Worm (Caenorhabditis elegans): ENCODE results near the gene eif-3.G.

Gene eif-3.G

ce11 chrII:8481033-8481708 is 38.6 kb downstream of the eif-3.G start:
- TF ChIP-seq Y79H2A.3 (GFP tag; conservative IDR thresholded peaks at IDR 0.05) (no peak), chd-7 (tag; optimal IDR thresholded peaks at IDR 0.05) (peak; percentile 23), hsf-1 (GFP tag; IDR thresholded peaks at IDR 0.05) (peak; percentile 81), Y53G8AR.9 (GFP tag; conservative IDR thresholded peaks at IDR 0.05) (0 out of 2 replicates have a peak, but pooled peaks have one; percentile 16), pbrm-1 (GFP tag; IDR thresholded peaks at IDR 0.05) (0 out of 2 replicates have a peak, but pooled peaks have one; percentile 26), F23B12.7 (tag; optimal IDR thresholded peaks at IDR 0.05; ENCODE audit: insufficient read depth) (peak; percentile 19), mxl-1 (tag; optimal IDR thresholded peaks at IDR 0.05) (no peak), K11D2.4 (GFP tag; IDR thresholded peaks at IDR 0.05) (peak; percentile 12; the same call in 1 of the 2 replicates), Y53F4B.3 (GFP tag; IDR thresholded peaks at IDR 0.05) (no peak), gei-17 (GFP tag; optimal IDR thresholded peaks at IDR 0.05) (peak; percentile 3), cebp-1 (GFP tag; IDR thresholded peaks at IDR 0.05) (no peak), cebp-1 (tag; optimal IDR thresholded peaks at IDR 0.05) (peak; percentile 31), K12H6.12 (tag; optimal IDR thresholded peaks at IDR 0.05) (peak; percentile 18), let-526 (GFP tag; IDR thresholded peaks at IDR 0.05) (0 out of 2 replicates have a peak, but pooled peaks have one; percentile 6), F39B2.1 (GFP tag; IDR thresholded peaks at IDR 0.05) (no peak)

ce11 chrII:8481731-8482253 is 39.2 kb downstream of the eif-3.G start, which contains the start of gene M05D6.5:
Gene M05D6.5 (minus strand): TSS chrII:8482203.
- 0 out of 2 replicates have a peak, but pooled peaks have one; percentile 13 for TF ChIP-seq Y53G8AR.9 (GFP tag; conservative IDR thresholded peaks at IDR 0.05)
- no peak for TF ChIP-seq nfya-2 (GFP tag; IDR thresholded peaks at IDR 0.05)
- no peak for TF ChIP-seq D2030.7 (GFP tag; IDR thresholded peaks at IDR 0.05)
- no peak for TF ChIP-seq xnd-1 (tag; optimal IDR thresholded peaks at IDR 0.05)
- peak; percentile 83 for TF ChIP-seq ama-1 (optimal IDR thresholded peaks at IDR 0.05)
- no peak for TF ChIP-seq ama-1 (GFP tag; optimal IDR thresholded peaks at IDR 0.05)
- TF ChIP-seq lin-26 (GFP tag; IDR thresholded peaks at IDR 0.05): 0 out of 2 replicates have a peak, but pooled peaks have one; percentile 8
- no peak for TF ChIP-seq nhr-179 (tag; optimal IDR thresholded peaks at IDR 0.05)
- 0 out of 2 replicates have a peak, but pooled peaks have one; percentile 13 for TF ChIP-seq B0336.3 (GFP tag; IDR thresholded peaks at IDR 0.05)
- 0 out of 2 replicates have a peak, but pooled peaks have one; percentile 40 for TF ChIP-seq ekl-4 (GFP tag; IDR thresholded peaks at IDR 0.05)
- TF ChIP-seq bed-1 (GFP tag; IDR thresholded peaks at IDR 0.05): no peak
- no peak for TF ChIP-seq akir-1 (GFP tag; optimal IDR thresholded peaks at IDR 0.05)
- TF ChIP-seq lin-35 (GFP tag; optimal IDR thresholded peaks at IDR 0.05): no peak
- no peak for TF ChIP-seq athp-1 (tag; optimal IDR thresholded peaks at IDR 0.05)

ce11 chrII:8483124-8483792 is 40.7 kb downstream of the eif-3.G start:
- TF ChIP-seq ama-1 (optimal IDR thresholded peaks at IDR 0.05): peak; percentile 61
- no peak for TF ChIP-seq ama-1 (GFP tag; optimal IDR thresholded peaks at IDR 0.05)
- no peak for TF ChIP-seq tbx-9 (tag; optimal IDR thresholded peaks at IDR 0.05; ENCODE audit: borderline replicate concordance)
- TF ChIP-seq tbp1 (GFP tag; optimal IDR thresholded peaks at IDR 0.05): no peak
- no peak for TF ChIP-seq nhr-27 (tag; optimal IDR thresholded peaks at IDR 0.05)
- TF ChIP-seq Y53G8AR.9 (GFP tag; conservative IDR thresholded peaks at IDR 0.05): no peak
- peak; percentile 35 for TF ChIP-seq lsl-1 (GFP tag; optimal IDR thresholded peaks at IDR 0.05)
- no peak for TF ChIP-seq F23B12.7 (tag; optimal IDR thresholded peaks at IDR 0.05; ENCODE audit: insufficient read depth)
- TF ChIP-seq hmg-1.2 (GFP tag; IDR thresholded peaks at IDR 0.05): peak; percentile 55; the same call in 1 of the 2 replicates
- TF ChIP-seq nhr-80 (tag; optimal IDR thresholded peaks at IDR 0.05): peak; percentile 24
- no peak for TF ChIP-seq F57C9.4 (tag; optimal IDR thresholded peaks at IDR 0.05)
- no peak for TF ChIP-seq snpc-3.4 (tag; optimal IDR thresholded peaks at IDR 0.05)
- peak; percentile 43 for TF ChIP-seq attf-5 (GFP tag; optimal IDR thresholded peaks at IDR 0.05)
- no peak for TF ChIP-seq zim-3 (tag; optimal IDR thresholded peaks at IDR 0.05)
- no peak for TF ChIP-seq lsy-27 (tag; optimal IDR thresholded peaks at IDR 0.05; ENCODE audit: borderline replicate concordance, insufficient read depth)
- TF ChIP-seq mcd-1 (GFP tag; IDR thresholded peaks at IDR 0.05): peak; percentile 17; the same call in 1 of the 2 replicates

All from whole organism, young adult.